Fruit fly (Drosophila melanogaster) whole organism, embryonic: Measurements from ENCODE around the gene Adat1.

ENCODE experiments used
- CG10543 ChIP-seq: fragments of 200-800 bp; sonication (Bioruptor generic); optimal IDR thresholded peaks from 3 replicates; lab custom pipeline; 2017; ENCODE audit warnings: missing biosample characterization, mild to moderate bottlenecking, missing genetic modification characterization, moderate library complexity
- CG14860 ChIP-seq: fragments of 200-800 bp; sonication (Bioruptor generic); IDR thresholded peaks from 3 replicates; pipeline ENCODE4 v1.3.6; 2022; ENCODE audit warnings: missing biosample characterization, missing genetic modification characterization; ENCODE audit not compliant: partially characterized antibody
- CG15011 ChIP-seq: fragments of 200-800 bp; sonication (Bioruptor generic); optimal IDR thresholded peaks from 3 replicates; lab custom pipeline; 2018; ENCODE audit warnings: missing biosample characterization, mild to moderate bottlenecking, missing genetic modification characterization
- CG1603 ChIP-seq: fragments of 200-800 bp; sonication (Bioruptor generic); optimal IDR thresholded peaks from 2 replicates; lab custom pipeline; 2019; ENCODE audit warnings: missing biosample characterization, mild to moderate bottlenecking, missing genetic modification characterization, moderate library complexity
- CG2199 ChIP-seq: fragments of 200-800 bp; sonication (Bioruptor generic); IDR thresholded peaks from 3 replicates; pipeline ENCODE4 v1.3.6; 2022; ENCODE audit warnings: missing biosample characterization, missing genetic modification characterization
- CG2202 ChIP-seq: fragments of 200-800 bp; sonication (Bioruptor generic); optimal IDR thresholded peaks from 2 replicates; lab custom pipeline; 2018; ENCODE audit warnings: missing biosample characterization, mild to moderate bottlenecking, missing genetic modification characterization
- CG3726 ChIP-seq: fragments of 200-800 bp; sonication (Bioruptor generic); IDR thresholded peaks from 3 replicates; pipeline ENCODE4, ENCODE4 v1.3.6; 2022; ENCODE audit warnings: missing biosample characterization, missing genetic modification characterization
- CG4282 ChIP-seq: fragments of 200-800 bp; sonication (Bioruptor generic); optimal IDR thresholded peaks from 2 replicates; lab custom pipeline; 2016; ENCODE audit warnings: missing biosample characterization, missing genetic modification characterization
- CG4360 ChIP-seq: fragments of 200-800 bp; sonication (Bioruptor generic); IDR thresholded peaks from 2 replicates; pipeline ENCODE4 v1.3.6; 2022; ENCODE audit warnings: missing biosample characterization, missing genetic modification characterization
- CG4617 ChIP-seq: fragments of 200-800 bp; sonication (Bioruptor generic); optimal IDR thresholded peaks from 3 replicates; lab custom pipeline; 2016; ENCODE audit warnings: missing biosample characterization, missing genetic modification characterization, borderline replicate concordance
- CG7963 ChIP-seq: fragments of 200-800 bp; sonication (Bioruptor generic); IDR thresholded peaks from 3 replicates; pipeline ENCODE4 v1.3.6; 2022; ENCODE audit warnings: missing biosample characterization, missing genetic modification characterization; ENCODE audit not compliant: partially characterized antibody
- CG8765 ChIP-seq: fragments of 200-800 bp; sonication (Bioruptor generic); IDR thresholded peaks from 2 replicates; pipeline ENCODE4 v1.3.6; 2022; ENCODE audit warnings: missing biosample characterization, missing genetic modification characterization
- CG8944 ChIP-seq: fragments of 200-800 bp; sonication (Bioruptor generic); optimal IDR thresholded peaks from 3 replicates; lab custom pipeline; 2016; ENCODE audit warnings: missing biosample characterization, missing genetic modification characterization
- CG9797 ChIP-seq: fragments of 200-800 bp; sonication (Bioruptor generic); optimal IDR thresholded peaks from 3 replicates; lab custom pipeline; 2018; ENCODE audit warnings: missing biosample characterization, mild to moderate bottlenecking, missing genetic modification characterization
- D19B ChIP-seq: fragments of 200-800 bp; sonication (Bioruptor generic); optimal IDR thresholded peaks from 2 replicates; lab custom pipeline; 2017; ENCODE audit warnings: missing biosample characterization, mild to moderate bottlenecking, missing genetic modification characterization
- Dbx ChIP-seq: fragments of 200-800 bp; sonication (Bioruptor generic); IDR thresholded peaks from 3 replicates; pipeline ENCODE4 v1.3.6; 2022; ENCODE audit warnings: missing biosample characterization, missing genetic modification characterization
- Deaf1 ChIP-seq: fragments of 200-800 bp; optimal IDR thresholded peaks from 3 replicates; lab custom pipeline; 2019; ENCODE audit warnings: missing biosample characterization, mild to moderate bottlenecking, missing genetic modification characterization, moderate library complexity
- Drgx ChIP-seq: fragments of 200-800 bp; sonication (Bioruptor generic); IDR thresholded peaks from 2 replicates; pipeline ENCODE4 v1.3.6; 2022; ENCODE audit warnings: missing biosample characterization, missing genetic modification characterization
- Elba2 ChIP-seq: fragments of 200-800 bp; sonication (Bioruptor generic); optimal IDR thresholded peaks from 3 replicates; lab custom pipeline; 2016; ENCODE audit warnings: missing biosample characterization, missing genetic modification characterization
- Fer2 ChIP-seq: fragments of 200-800 bp; sonication (Bioruptor generic); optimal IDR thresholded peaks from 2 replicates; lab custom pipeline; 2018; ENCODE audit warnings: missing biosample characterization, mild to moderate bottlenecking, missing genetic modification characterization, moderate library complexity
- Fer3 ChIP-seq: fragments of 200-800 bp; sonication (Bioruptor generic); optimal IDR thresholded peaks from 2 replicates; lab custom pipeline; 2018; ENCODE audit warnings: missing biosample characterization, mild to moderate bottlenecking, missing genetic modification characterization, moderate library complexity
- HLH54F ChIP-seq: fragments of 200-800 bp; sonication (Bioruptor generic); optimal IDR thresholded peaks from 3 replicates; lab custom pipeline; 2016; ENCODE audit warnings: missing biosample characterization, missing genetic modification characterization
- Hmx ChIP-seq: fragments of 200-800 bp; sonication (Bioruptor generic); optimal IDR thresholded peaks from 2 replicates; lab custom pipeline; 2016; ENCODE audit warnings: missing biosample characterization, missing genetic modification characterization
- Lhr ChIP-seq: fragments of 200-800 bp; sonication (Bioruptor generic); optimal IDR thresholded peaks from 3 replicates; lab custom pipeline; 2017; ENCODE audit warnings: mild to moderate bottlenecking, missing biosample characterization, missing genetic modification reagents, missing genetic modification characterization
- MTF-1 ChIP-seq: fragments of 200-800 bp; sonication (Bioruptor generic); optimal IDR thresholded peaks from 2 replicates; lab custom pipeline; 2018; ENCODE audit warnings: missing biosample characterization, mild to moderate bottlenecking, missing genetic modification characterization, borderline replicate concordance
- NC2β ChIP-seq: fragments of 200-800 bp; sonication (Bioruptor generic); optimal IDR thresholded peaks from 2 replicates; lab custom pipeline; 2016; ENCODE audit warnings: missing biosample characterization, missing genetic modification characterization
- Neu2 ChIP-seq: fragments of 200-800 bp; sonication (Bioruptor generic); optimal IDR thresholded peaks from 3 replicates; lab custom pipeline; 2016; ENCODE audit warnings: missing biosample characterization, missing genetic modification characterization, borderline replicate concordance
- Nf-YA ChIP-seq: fragments of 200-800 bp; sonication (Bioruptor generic); IDR thresholded peaks from 2 replicates; pipeline ENCODE4 v1.3.6; 2022; ENCODE audit warnings: missing biosample characterization, missing genetic modification characterization
- Nf-YC ChIP-seq: fragments of 200-800 bp; optimal IDR thresholded peaks from 3 replicates; lab custom pipeline; 2019; ENCODE audit warnings: missing biosample characterization, mild to moderate bottlenecking, missing genetic modification characterization, moderate library complexity
- PHDP ChIP-seq: fragments of 200-800 bp; sonication (Bioruptor generic); optimal IDR thresholded peaks from 3 replicates; lab custom pipeline; 2018; ENCODE audit warnings: missing biosample characterization, mild to moderate bottlenecking, missing genetic modification characterization, moderate library complexity
- Sin3A ChIP-seq: fragments of >200 bp; optimal IDR thresholded peaks from 2 replicates; lab custom pipeline; 2018
- Sox102F ChIP-seq: fragments of 200-800 bp; sonication (Bioruptor generic); optimal IDR thresholded peaks from 2 replicates; lab custom pipeline; 2018; ENCODE audit warnings: missing biosample characterization, mild to moderate bottlenecking, missing genetic modification characterization, moderate library complexity
- Sry-δ ChIP-seq: fragments of 200-800 bp; sonication (Bioruptor generic); optimal IDR thresholded peaks from 2 replicates; lab custom pipeline; 2016; ENCODE audit warnings: missing biosample characterization, missing genetic modification characterization
- bowl ChIP-seq: fragments of 200-800 bp; sonication (Bioruptor generic); IDR thresholded peaks from 2 replicates; pipeline ENCODE4 v1.3.6; 2022; ENCODE audit warnings: missing biosample characterization, missing genetic modification characterization
- cas ChIP-seq: fragments of 200-800 bp; sonication (Bioruptor generic); IDR thresholded peaks from 2 replicates; pipeline ENCODE4 v1.3.6; 2022; ENCODE audit warnings: missing biosample characterization, missing genetic modification characterization
- emc ChIP-seq: fragments of 200-800 bp; sonication (Bioruptor generic); optimal IDR thresholded peaks from 2 replicates; lab custom pipeline; 2016; ENCODE audit warnings: missing biosample characterization, missing genetic modification characterization
- ems ChIP-seq: fragments of 200-800 bp; sonication (Bioruptor generic); optimal IDR thresholded peaks from 3 replicates; lab custom pipeline; 2016; ENCODE audit warnings: missing biosample characterization, missing genetic modification characterization
- esg ChIP-seq: fragments of 200-800 bp; sonication (Bioruptor generic); conservative IDR thresholded peaks from 2 replicates; pipeline ENCODE4 v1.3.6; 2022; ENCODE audit warnings: missing biosample characterization, missing genetic modification characterization
- gcm2 ChIP-seq: fragments of 200-800 bp; sonication (Bioruptor generic); optimal IDR thresholded peaks from 2 replicates; lab custom pipeline; 2016; ENCODE audit warnings: missing biosample characterization, missing genetic modification characterization
- gem ChIP-seq: fragments of 200-800 bp; sonication (Bioruptor generic); optimal IDR thresholded peaks from 2 replicates; lab custom pipeline; 2019; ENCODE audit warnings: missing biosample characterization, mild to moderate bottlenecking, missing genetic modification characterization, moderate library complexity
- gfzf ChIP-seq: fragments of 200-800 bp; sonication (Bioruptor generic); optimal IDR thresholded peaks from 2 replicates; lab custom pipeline; 2016; ENCODE audit warnings: missing biosample characterization, mild to moderate bottlenecking, missing genetic modification characterization, moderate library complexity
- gt ChIP-seq: fragments of 200-800 bp; sonication (Bioruptor generic); IDR thresholded peaks from 2 replicates; pipeline ENCODE4 v1.3.6; 2022; ENCODE audit warnings: missing biosample characterization, missing genetic modification characterization
- h ChIP-seq: fragments of >200 bp; optimal IDR thresholded peaks from 2 replicates; lab custom pipeline; 2017
- hth ChIP-seq: fragments of >200 bp; optimal IDR thresholded peaks from 2 replicates; lab custom pipeline; 2017; ENCODE audit warnings: inconsistent platforms
- kay ChIP-seq: fragments of 200-800 bp; sonication (Bioruptor generic); optimal IDR thresholded peaks from 2 replicates; lab custom pipeline; 2016; ENCODE audit warnings: missing biosample characterization, missing genetic modification characterization
- klu ChIP-seq: fragments of 200-800 bp; sonication (Bioruptor generic); IDR thresholded peaks from 2 replicates; pipeline ENCODE4 v1.3.6; 2022; ENCODE audit warnings: missing biosample characterization, missing genetic modification characterization
- org-1 ChIP-seq: fragments of 200-800 bp; sonication (Bioruptor generic); optimal IDR thresholded peaks from 2 replicates; lab custom pipeline; 2017; ENCODE audit warnings: missing biosample characterization, missing genetic modification characterization
- sima ChIP-seq: fragments of 200-800 bp; sonication (Bioruptor generic); optimal IDR thresholded peaks from 2 replicates; lab custom pipeline; 2016; ENCODE audit warnings: missing biosample characterization, missing genetic modification characterization
- tna ChIP-seq: fragments of 200-800 bp; sonication (Bioruptor generic); IDR thresholded peaks from 2 replicates; pipeline ENCODE4 v1.3.6; 2022; ENCODE audit warnings: missing biosample characterization, missing genetic modification characterization; ENCODE audit not compliant: partially characterized antibody
- toy ChIP-seq: fragments of 200-800 bp; sonication (Bioruptor generic); IDR thresholded peaks from 2 replicates; pipeline ENCODE4 v1.3.6; 2022; ENCODE audit warnings: missing biosample characterization, missing genetic modification characterization
- ttk ChIP-seq: fragments of 200-800 bp; sonication (Bioruptor generic); IDR thresholded peaks from 2 replicates; pipeline ENCODE4 v2.1.2; 2022; ENCODE audit warnings: missing biosample characterization, missing genetic modification characterization
- unc-4 ChIP-seq: fragments of 200-800 bp; sonication (Bioruptor generic); IDR thresholded peaks from 2 replicates; pipeline ENCODE4 v1.3.6; 2022; ENCODE audit warnings: missing biosample characterization, missing genetic modification characterization; ENCODE audit not compliant: partially characterized antibody
- z ChIP-seq: fragments of 200-800 bp; sonication (Bioruptor generic); IDR thresholded peaks from 3 replicates; pipeline ENCODE4 v1.3.6; 2022; ENCODE audit warnings: missing biosample characterization, missing genetic modification characterization

Adat1 gene

dm6 chr2L:13793405-13793804, 17.9 kb downstream of the Adat1 start, which contains the start of gene Sec71 (continued):
- TF ChIP-seq Elba2 (GFP tag; lab: Kevin White, UChicago) (no peak), kay (GFP tag; lab: Kevin White, UChicago) (no peak), gcm2 (GFP tag; lab: Kevin White, UChicago) (no peak), sima (GFP tag; lab: Kevin White, UChicago) (no peak), CG8765 (GFP tag; lab: Robert Waterston, UW) (no peak), CG7963 (GFP tag; lab: Robert Waterston, UW) (no peak), bowl (GFP tag; lab: Robert Waterston, UW) (no peak), CG10543 (no peak), CG14860 (GFP tag; lab: Robert Waterston, UW) (no peak), Deaf1 (tag; lab: Kevin White, UChicago) (no peak), z (GFP tag; lab: Robert Waterston, UW) (no peak), Drgx (0 out of 2 replicates have a peak, but pooled peaks have one; percentile 12), HLH54F (GFP tag; lab: Kevin White, UChicago) (no peak), Sox102F (GFP tag; lab: Kevin White, UChicago) (no peak), NC2β (GFP tag; lab: Kevin White, UChicago) (no peak), gem (tag; lab: Kevin White, UChicago) (no peak), CG3726 (GFP tag; lab: Robert Waterston, UW) (no peak), PHDP (tag; lab: Kevin White, UChicago) (no peak), h (lab: Kevin White, UChicago) (no peak), Fer2 (no peak), emc (no peak), CG4617 (GFP tag; lab: Kevin White, UChicago) (peak; percentile 86), CG1603 (no peak), CG4360 (GFP tag; lab: Robert Waterston, UW) (no peak), esg (no peak), Fer3 (tag; lab: Kevin White, UChicago) (no peak), MTF-1 (GFP tag; lab: Kevin White, UChicago) (no peak), CG4282 (no peak), Neu2 (GFP tag; lab: Kevin White, UChicago) (no peak), gt (GFP tag; lab: Robert Waterston, UW) (no peak), org-1 (GFP tag; lab: Kevin White, UChicago) (no peak), D19B (no peak), unc-4 (no peak), CG2199 (GFP tag; lab: Robert Waterston, UW) (no peak), CG9797 (GFP tag; lab: Kevin White, UChicago) (peak; percentile 86), Nf-YA (GFP tag; lab: Robert Waterston, UW) (no peak), toy (no peak), CG2202 (tag; lab: Kevin White, UChicago) (no peak), tna (GFP tag; lab: Robert Waterston, UW) (no peak; the same call in 1 of the 2 replicates), Hmx (no peak), klu (GFP tag; lab: Robert Waterston, UW) (no peak), hth (lab: Kevin White, UChicago) (no peak), CG15011 (no peak), ttk (no peak), Lhr (GFP tag; lab: Kevin White, UChicago) (peak; percentile 27), Nf-YC (no peak), Dbx (GFP tag; lab: Robert Waterston, UW) (no peak), CG8944 (no peak), cas (no peak), Sry-δ (GFP tag; lab: Kevin White, UChicago) (peak; percentile 22), gfzf (GFP tag; lab: Kevin White, UChicago) (peak; percentile 89), Sin3A (peak; percentile 34), ems (GFP tag; lab: Kevin White, UChicago) (no peak)
